Fruit fly (Drosophila melanogaster) whole organism, adult: Measurements from ENCODE around the gene Tango2.

ENCODE experiments used
- CG33017 ChIP-seq: fragments of 200-800 bp; sonication (Bioruptor generic); optimal IDR thresholded peaks from 2 replicates; lab custom pipeline; 2018; ENCODE audit warnings: missing biosample characterization, mild to moderate bottlenecking, missing genetic modification characterization, moderate library complexity
- bab1 ChIP-seq: fragments of 200-800 bp; sonication (Bioruptor generic); optimal IDR thresholded peaks from 3 replicates; lab custom pipeline; 2019; ENCODE audit warnings: missing biosample characterization, mild to moderate bottlenecking, missing genetic modification characterization, moderate library complexity
- cic ChIP-seq: fragments of 200-800 bp; sonication (Bioruptor generic); optimal IDR thresholded peaks from 2 replicates; lab custom pipeline; 2017; ENCODE audit warnings: missing biosample characterization, mild to moderate bottlenecking, missing genetic modification characterization, moderate library complexity
- cnc ChIP-seq, 2 experiments: fragments of >200 bp; optimal IDR thresholded peaks; 2 replicates each; lab custom pipeline; 2017
- kay ChIP-seq: fragments of 200-800 bp; sonication (Bioruptor generic); peaks from one replicate; lab custom pipeline; 2016; ENCODE audit warnings: missing biosample characterization, missing genetic modification characterization, borderline replicate concordance
- pad ChIP-seq: fragments of 200-800 bp; sonication (Bioruptor generic); optimal IDR thresholded peaks from 3 replicates; lab custom pipeline; 2017; ENCODE audit warnings: missing biosample characterization, missing genetic modification characterization, mild to moderate bottlenecking, moderate library complexity, missing genetic modification reagents
- tj ChIP-seq: fragments of 200-800 bp; sonication (Bioruptor generic); optimal IDR thresholded peaks from 3 replicates; lab custom pipeline; 2017; ENCODE audit warnings: missing biosample characterization, mild to moderate bottlenecking, missing genetic modification characterization, moderate library complexity

- peak; percentile 46 for TF ChIP-seq kay (GFP tag; lab: Kevin White, UChicago)
- TF ChIP-seq tj (GFP tag; lab: Kevin White, UChicago): no peak
- TF ChIP-seq pad (GFP tag; lab: Kevin White, UChicago): no peak
- TF ChIP-seq CG33017 (tag; lab: Kevin White, UChicago): no peak
- TF ChIP-seq bab1 (GFP tag; lab: Kevin White, UChicago): no peak
- TF ChIP-seq cnc (optimal IDR thresholded peaks at IDR 0.05; lab: Kevin White, UChicago): no peak
- TF ChIP-seq cic (GFP tag; lab: Kevin White, UChicago): no peak
These were observed 50.9 kb downstream of the Tango2 start, which contains the start of the genes DNAlig4 and CG11164 for dm6 chrX:13667656-13668055.
